Fruit fly (Drosophila melanogaster) whole organism, wandering third instar larva: ENCODE data around the gene Tim17b.

ENCODE experiments used
- Abd-B ChIP-seq: fragments of >200 bp; optimal IDR thresholded peaks from 2 replicates; lab custom pipeline; 2017; ENCODE audit warnings: missing biosample characterization, missing genetic modification characterization
- CG9705 ChIP-seq: fragments of 200-800 bp; sonication (Bioruptor generic); optimal IDR thresholded peaks from 2 replicates; lab custom pipeline; 2018; ENCODE audit warnings: missing biosample characterization, mild to moderate bottlenecking, missing genetic modification characterization
- CrebA ChIP-seq: fragments of 200-800 bp; sonication (Bioruptor generic); optimal IDR thresholded peaks from 2 replicates; lab custom pipeline; 2016; ENCODE audit warnings: missing biosample characterization, mild to moderate bottlenecking, missing genetic modification characterization, borderline replicate concordance
- Dfd ChIP-seq: fragments of >200 bp; optimal IDR thresholded peaks from 2 replicates; lab custom pipeline; 2017; ENCODE audit warnings: missing biosample characterization, missing genetic modification characterization
- Dif ChIP-seq: fragments of 200-275, 200-300 bp; sonication (Bioruptor generic); optimal IDR thresholded peaks from 2 replicates; lab custom pipeline; 2018; ENCODE audit warnings: missing biosample characterization, missing genetic modification characterization; ENCODE audit not compliant: partially characterized antibody
- HLH106 ChIP-seq: fragments of 200-800 bp; optimal IDR thresholded peaks from 3 replicates; lab custom pipeline; 2019; ENCODE audit warnings: missing biosample characterization, mild to moderate bottlenecking, missing genetic modification characterization, moderate library complexity
- Hnf4 ChIP-seq: fragments of 200-800 bp; sonication (Bioruptor generic); optimal IDR thresholded peaks from 2 replicates; lab custom pipeline; 2016; ENCODE audit warnings: missing biosample characterization, mild to moderate bottlenecking, missing genetic modification characterization
- Hr78 ChIP-seq: fragments of >200 bp; optimal IDR thresholded peaks from 2 replicates; lab custom pipeline; 2017; ENCODE audit warnings: missing biosample characterization, missing genetic modification characterization
- Jra ChIP-seq: sonication (Bioruptor generic); optimal IDR thresholded peaks from 2 replicates; lab custom pipeline; 2016; ENCODE audit warnings: missing biosample characterization, missing genetic modification characterization
- Myc ChIP-seq: fragments of >200 bp; optimal IDR thresholded peaks from 2 replicates; lab custom pipeline; 2017
- N ChIP-seq: fragments of >200 bp; optimal IDR thresholded peaks from 2 replicates; lab custom pipeline; 2018; ENCODE audit warnings: missing biosample characterization, missing external identifiers, missing genetic modification characterization
- Rel ChIP-seq, 2 experiments: fragments of 200-800 bp; sonication (Bioruptor generic) in 1 of 2; optimal IDR thresholded peaks; 2 replicates in 1 of 2; 3 replicates in 1 of 2; lab custom pipeline; 2016 to 2019; ENCODE audit warnings: mild to moderate bottlenecking in 2 of 2, missing biosample characterization in 2 of 2, missing genetic modification characterization in 2 of 2, moderate library complexity in 1 of 2
- Sp1 ChIP-seq: fragments of 200-800 bp; sonication (Bioruptor generic); optimal IDR thresholded peaks from 3 replicates; lab custom pipeline; 2019; ENCODE audit warnings: missing biosample characterization, mild to moderate bottlenecking, missing genetic modification characterization, moderate library complexity
- br ChIP-seq: fragments of 200-800 bp; sonication (Bioruptor generic); optimal IDR thresholded peaks from 2 replicates; lab custom pipeline; 2016; ENCODE audit warnings: missing biosample characterization, missing genetic modification characterization
- dl ChIP-seq, 2 experiments: fragments of 175-275, 200-275 bp in 1 of 2; fragments of 200-275 bp in 1 of 2; sonication (Bioruptor generic); optimal IDR thresholded peaks; lab custom pipeline; 2018; ENCODE audit warnings: mild to moderate bottlenecking in 2 of 2, missing biosample characterization in 2 of 2, missing genetic modification characterization in 2 of 2, moderate library complexity in 2 of 2; ENCODE audit not compliant: partially characterized antibody in 2 of 2, insufficient read depth in 1 of 2
- dmrt93B ChIP-seq: fragments of 200-800 bp; sonication (Bioruptor generic); optimal IDR thresholded peaks from 2 replicates; lab custom pipeline; 2018; ENCODE audit warnings: missing biosample characterization, mild to moderate bottlenecking, missing genetic modification characterization
- dsf ChIP-seq: sonication (Bioruptor generic); optimal IDR thresholded peaks from 2 replicates; lab custom pipeline; 2016; ENCODE audit warnings: missing biosample characterization, missing genetic modification characterization, borderline replicate concordance
- ey ChIP-seq: fragments of 200-800 bp; sonication (Bioruptor generic); optimal IDR thresholded peaks from 2 replicates; lab custom pipeline; 2016; ENCODE audit warnings: missing biosample characterization, missing genetic modification characterization
- fru ChIP-seq: fragments of 200-800 bp; sonication (Bioruptor generic); optimal IDR thresholded peaks from 3 replicates; lab custom pipeline; 2016; ENCODE audit warnings: missing biosample characterization, mild to moderate bottlenecking, missing genetic modification characterization
- h ChIP-seq: fragments of 200-800 bp; sonication (Bioruptor generic); optimal IDR thresholded peaks from 3 replicates; lab custom pipeline; 2016; ENCODE audit warnings: missing biosample characterization, mild to moderate bottlenecking, missing genetic modification characterization
- lola ChIP-seq: fragments of >200 bp; optimal IDR thresholded peaks from 2 replicates; lab custom pipeline; 2017; ENCODE audit warnings: missing biosample characterization, missing genetic modification characterization
- pan ChIP-seq: fragments of >200 bp; optimal IDR thresholded peaks from 2 replicates; lab custom pipeline; 2017
- psq ChIP-seq: fragments of 200-800 bp; sonication (Bioruptor generic); optimal IDR thresholded peaks from 3 replicates; lab custom pipeline; 2017; ENCODE audit warnings: missing biosample characterization, mild to moderate bottlenecking, missing genetic modification characterization, moderate library complexity
- rgr ChIP-seq: fragments of 200-800 bp; sonication (Bioruptor generic); optimal IDR thresholded peaks from 3 replicates; lab custom pipeline; 2016; ENCODE audit warnings: missing biosample characterization, mild to moderate bottlenecking, missing genetic modification characterization
- sage ChIP-seq: fragments of 200-800 bp; sonication (Bioruptor generic); optimal IDR thresholded peaks from 2 replicates; lab custom pipeline; 2016; ENCODE audit warnings: missing biosample characterization, mild to moderate bottlenecking, missing genetic modification characterization
- tai ChIP-seq: sonication (Bioruptor generic); optimal IDR thresholded peaks from 2 replicates; lab custom pipeline; 2016; ENCODE audit warnings: missing biosample characterization, missing genetic modification characterization
- woc ChIP-seq: sonication (Bioruptor generic); optimal IDR thresholded peaks from 2 replicates; lab custom pipeline; 2016; ENCODE audit warnings: missing biosample characterization, mild to moderate bottlenecking, missing genetic modification characterization

Tim17b gene

dm6 chr3R:3734434-3735248, at the start of gene Tim17b:
Gene Tim17b (plus strand): TSS chr3R:3734855.
- TF ChIP-seq woc (peak; percentile 38), HLH106 (tag; lab: Kevin White, UChicago) (no peak), Sp1 (no peak)

DNA sequence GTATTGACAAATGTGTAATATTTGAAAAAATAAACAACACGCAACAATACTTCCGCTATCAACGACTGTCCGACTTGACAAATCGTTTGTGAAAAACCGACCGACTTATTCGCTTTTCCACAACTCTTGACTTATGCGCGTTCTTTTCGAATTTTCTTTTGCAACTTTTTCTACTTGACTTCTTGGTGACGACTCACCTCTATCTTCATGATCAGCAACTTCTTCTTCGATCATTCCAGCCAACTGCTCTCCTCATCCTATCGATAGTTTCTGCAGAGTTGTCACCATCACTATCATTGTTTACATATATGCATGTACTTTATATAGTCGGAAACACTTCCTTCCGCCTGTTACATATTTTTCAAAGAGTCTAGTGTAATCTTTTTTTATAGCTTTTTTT, 719 bp upstream of the Tim17b start:
- TF ChIP-seq h (no peak), N (GFP tag; lab: Kevin White, UChicago) (no peak), dmrt93B (GFP tag; lab: Kevin White, UChicago) (no peak), tai (GFP tag; lab: Kevin White, UChicago) (no peak), sage (GFP tag; lab: Kevin White, UChicago) (no peak), Hnf4 (no peak), rgr (GFP tag; lab: Kevin White, UChicago) (no peak), dl (GFP tag; optimal IDR thresholded peaks at IDR 0.05; lab: Kevin White, UChicago; ENCODE audit: insufficient read depth in 1 of 2, partially characterized antibody in 2 of 2) (no peak), Sp1 (no peak), CrebA (GFP tag; lab: Kevin White, UChicago) (no peak), pan (lab: Kevin White, UChicago) (no peak), Myc (lab: Kevin White, UChicago) (no peak), HLH106 (tag; lab: Kevin White, UChicago) (no peak), fru (GFP tag; lab: Kevin White, UChicago) (no peak)

- TF ChIP-seq Hnf4 (no peak), N (GFP tag; lab: Kevin White, UChicago) (peak; percentile 6), br (GFP tag; lab: Kevin White, UChicago) (no peak), lola (GFP tag; lab: Kevin White, UChicago) (no peak), CrebA (GFP tag; lab: Kevin White, UChicago) (no peak)
- TF ChIP-seq, all 38 proteins: peak for 1
Observed at dm6 chr3R:3748563-3749156, 14.0 kb downstream of the Tim17b start.

- TF ChIP-seq Hr78 (GFP tag; lab: Kevin White, UChicago) (peak; percentile 17), dmrt93B (GFP tag; lab: Kevin White, UChicago) (no peak), N (GFP tag; lab: Kevin White, UChicago) (peak; percentile 46), dsf (GFP tag; lab: Kevin White, UChicago) (no peak), woc (peak; percentile 19)
Observed at dm6 chr3R:3750153-3750717, 15.6 kb downstream of the Tim17b start, which contains the start of gene CG41128. Gene CG41128 (plus strand): TSS chr3R:3750363.

DNA sequence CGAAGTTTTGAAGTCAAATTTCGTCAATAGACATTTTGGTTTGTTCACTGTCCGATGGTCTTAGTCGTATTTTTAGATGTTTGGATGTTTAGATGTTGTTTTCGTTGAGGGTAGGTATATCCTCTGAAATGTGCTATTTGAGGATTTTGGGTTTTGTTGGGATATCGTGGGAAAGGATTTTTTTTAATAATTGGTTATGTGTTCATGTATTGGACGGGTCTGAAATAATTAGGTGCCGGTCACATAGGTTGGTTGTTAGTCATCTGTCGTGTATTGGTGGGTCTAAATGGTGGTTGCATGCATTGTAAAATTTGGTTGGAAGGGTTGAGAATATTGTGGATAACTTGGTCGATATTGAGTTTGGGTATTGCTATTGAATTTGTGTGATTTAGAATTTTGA, 52.1 kb downstream of the Tim17b start:
- TF ChIP-seq CG9705 (no peak), br (GFP tag; lab: Kevin White, UChicago) (no peak), psq (no peak), Sp1 (no peak), CrebA (GFP tag; lab: Kevin White, UChicago) (no peak), dsf (GFP tag; lab: Kevin White, UChicago) (no peak), Rel (GFP tag; optimal IDR thresholded peaks at IDR 0.05; lab: Kevin White, UChicago) (no peak), Rel (tag; optimal IDR thresholded peaks at IDR 0.05; lab: Kevin White, UChicago) (no peak), Dfd (GFP tag; lab: Kevin White, UChicago) (no peak), Abd-B (GFP tag; lab: Kevin White, UChicago) (no peak), Dif (GFP tag; lab: Kevin White, UChicago) (no peak), Jra (GFP tag; lab: Kevin White, UChicago) (no peak), Hr78 (GFP tag; lab: Kevin White, UChicago) (no peak), sage (GFP tag; lab: Kevin White, UChicago) (no peak), ey (GFP tag; lab: Kevin White, UChicago) (no peak), pan (lab: Kevin White, UChicago) (no peak), rgr (GFP tag; lab: Kevin White, UChicago) (no peak), N (GFP tag; lab: Kevin White, UChicago) (no peak)
